Worm (Caenorhabditis elegans) whole organism, L4/young adult: Measurements from ENCODE around the gene tbc-16.

ENCODE experiments used
- W03F9.2 ChIP-seq: fragments of 150-350 bp; optimal IDR thresholded peaks from 2 replicates; lab custom pipeline; 2014; ENCODE audit warnings: missing biosample characterization, missing genetic modification characterization
- dao-5 ChIP-seq: sonication (generic microtip); optimal IDR thresholded peaks from 2 replicates; lab custom pipeline; 2016; ENCODE audit warnings: missing genotype, missing genetic modification characterization, moderate library complexity, missing compliant biosample characterization
- him-1 ChIP-seq: sonication (generic microtip); optimal IDR thresholded peaks from 2 replicates; lab custom pipeline; 2016; ENCODE audit warnings: missing genotype, missing genetic modification reagents, missing genetic modification characterization, missing compliant biosample characterization

Gene tbc-16

ce11 chrX:5897038-5897437 lies at the start of gene tbc-16:
TSS of gene tbc-16 (plus strand) at chrX:5897338.
- TF ChIP-seq W03F9.2 (tag; lab: Kevin White, UChicago) = no peak
- no peak for TF ChIP-seq him-1 (tag; lab: Kevin White, UChicago)
- TF ChIP-seq dao-5 (tag; lab: Kevin White, UChicago) = no peak

DNA sequence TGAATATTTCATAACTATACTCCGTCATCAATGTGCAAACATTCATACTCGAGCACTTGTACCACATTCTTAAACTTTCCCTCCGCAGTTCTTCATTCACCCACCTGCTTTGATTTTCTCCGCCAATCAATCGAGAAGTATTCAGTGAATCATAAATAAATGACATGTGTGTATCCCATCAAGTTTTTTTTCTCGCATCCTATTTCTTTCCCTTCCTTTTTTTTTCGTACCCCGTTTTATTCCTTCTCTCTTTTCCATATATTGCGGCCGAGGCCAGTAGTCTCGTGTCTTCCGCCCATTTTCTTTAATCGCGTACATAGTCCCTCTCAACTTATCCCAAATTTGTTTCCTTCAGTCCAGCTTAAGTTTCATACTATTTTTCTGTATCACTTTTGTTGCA lies 48.4 kb upstream of the tbc-16 start, which contains the start of gene atat-2:
Gene atat-2, plus strand, starts transcription at position 398 of the 400 bp plus-strand sequence.
- TF ChIP-seq him-1 (tag; lab: Kevin White, UChicago) (no peak), W03F9.2 (tag; lab: Kevin White, UChicago) (no peak), dao-5 (tag; lab: Kevin White, UChicago) (no peak)

DNA sequence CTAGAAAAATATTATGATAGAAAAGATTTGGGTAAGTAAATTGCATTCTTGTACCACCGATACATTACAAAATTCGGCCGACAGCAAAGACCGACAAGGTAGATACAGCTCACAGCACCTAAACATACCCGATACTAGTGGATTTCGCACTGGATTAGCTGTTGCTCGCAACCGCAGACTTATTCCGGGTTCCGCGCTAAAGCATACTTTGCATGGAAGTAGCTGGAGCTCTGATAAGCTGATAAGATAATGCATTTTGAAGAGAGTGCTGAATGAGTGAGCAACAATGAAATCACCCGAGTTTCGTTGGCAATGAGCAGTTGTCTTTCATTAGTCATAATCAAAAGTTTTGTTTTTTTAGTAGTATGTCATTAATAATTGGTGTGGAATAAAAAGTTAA lies 46.7 kb upstream of the tbc-16 start:
- no peak for TF ChIP-seq W03F9.2 (tag; lab: Kevin White, UChicago)
- TF ChIP-seq him-1 (tag; lab: Kevin White, UChicago) = no peak
- TF ChIP-seq dao-5 (tag; lab: Kevin White, UChicago) = no peak

- TF ChIP-seq W03F9.2 (tag; lab: Kevin White, UChicago) = no peak
- TF ChIP-seq him-1 (tag; lab: Kevin White, UChicago) = no peak
These were observed 45.0 kb upstream of the tbc-16 start for ce11 chrX:5852113-5852512.

- no peak for TF ChIP-seq him-1 (tag; lab: Kevin White, UChicago)
- TF ChIP-seq W03F9.2 (tag; lab: Kevin White, UChicago) = no peak
- no peak for TF ChIP-seq dao-5 (tag; lab: Kevin White, UChicago)
These were observed 43.0 kb upstream of the tbc-16 start, which contains the start of gene hog-1 for ce11 chrX:5854163-5854451. TSS of gene hog-1 (minus strand) at chrX:5854263.

DNA sequence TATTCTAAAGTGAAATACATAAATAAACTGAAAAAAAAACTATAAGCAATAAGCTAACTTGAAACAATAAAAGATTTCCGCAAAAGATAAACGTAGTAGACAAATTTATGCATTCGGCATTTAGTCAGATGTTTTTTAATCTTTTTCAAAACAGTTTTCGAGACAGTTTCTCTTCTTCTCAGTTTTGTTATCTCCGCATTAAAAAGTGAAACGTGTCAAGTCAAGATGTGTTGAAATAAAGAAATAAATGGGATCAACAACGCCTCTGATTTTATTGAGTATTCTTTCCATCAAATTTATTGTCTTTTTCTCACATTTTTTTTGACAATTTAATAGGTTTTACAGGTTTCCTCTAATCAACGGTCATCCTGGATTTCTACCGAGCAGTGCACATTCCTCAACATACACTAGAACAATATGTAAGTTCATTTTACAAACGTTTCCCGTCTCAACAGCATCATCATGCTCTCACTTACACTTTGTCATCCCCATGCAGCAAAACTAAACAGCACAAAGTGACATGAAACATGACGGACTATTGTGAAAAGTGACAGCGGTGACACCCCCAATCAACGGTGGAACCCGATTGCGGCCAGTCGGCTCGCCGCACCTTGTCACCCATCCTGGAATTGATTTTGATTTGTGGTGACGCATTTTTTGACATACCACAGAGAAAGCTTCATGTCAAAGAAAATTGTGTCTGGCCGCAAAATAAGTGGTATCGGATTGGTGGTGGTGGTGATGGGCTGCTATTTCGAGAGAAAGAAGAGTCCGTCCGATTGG lies 42.5 kb upstream of the tbc-16 start:
- TF ChIP-seq dao-5 (tag; lab: Kevin White, UChicago) (no peak), him-1 (tag; lab: Kevin White, UChicago) (no peak), W03F9.2 (tag; lab: Kevin White, UChicago) (no peak)

DNA sequence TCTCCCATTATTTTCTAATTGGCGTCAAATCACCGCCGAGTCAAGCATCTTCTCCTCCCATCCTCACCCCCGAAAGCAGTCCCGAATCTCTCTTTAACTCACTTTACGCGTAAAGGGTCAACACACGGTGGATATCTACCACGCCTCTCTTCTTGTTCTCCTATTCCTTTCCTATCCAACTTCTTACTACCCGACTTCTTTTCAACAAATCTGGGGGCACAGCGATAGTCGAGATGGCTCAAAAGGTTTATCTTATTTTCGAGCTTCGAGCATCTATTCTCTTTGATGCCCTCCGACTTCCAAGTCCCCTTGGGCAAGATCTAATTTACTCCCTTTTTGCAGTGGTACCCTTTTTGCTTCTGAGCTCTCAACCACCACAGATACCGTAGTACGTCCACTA lies 38.0 kb upstream of the tbc-16 start:
- no peak for TF ChIP-seq dao-5 (tag; lab: Kevin White, UChicago)
- TF ChIP-seq W03F9.2 (tag; lab: Kevin White, UChicago) = no peak
- TF ChIP-seq him-1 (tag; lab: Kevin White, UChicago) = no peak

- TF ChIP-seq him-1 (tag; lab: Kevin White, UChicago) = no peak
- TF ChIP-seq dao-5 (tag; lab: Kevin White, UChicago) = no peak
- no peak for TF ChIP-seq W03F9.2 (tag; lab: Kevin White, UChicago)
These were observed 34.7 kb upstream of the tbc-16 start, which contains the start of gene ctbp-1 for ce11 chrX:5862408-5862807. TSS of gene ctbp-1 (plus strand) at chrX:5862708.

ce11 chrX:5868030-5868429 lies 29.1 kb upstream of the tbc-16 start:
- no peak for TF ChIP-seq dao-5 (tag; lab: Kevin White, UChicago)
- no peak for TF ChIP-seq W03F9.2 (tag; lab: Kevin White, UChicago)
- no peak for TF ChIP-seq him-1 (tag; lab: Kevin White, UChicago)

ce11 chrX:5869603-5870002 lies 27.5 kb upstream of the tbc-16 start:
- TF ChIP-seq W03F9.2 (tag; lab: Kevin White, UChicago) (no peak), him-1 (tag; lab: Kevin White, UChicago) (no peak), dao-5 (tag; lab: Kevin White, UChicago) (no peak)

- TF ChIP-seq him-1 (tag; lab: Kevin White, UChicago) (no peak), W03F9.2 (tag; lab: Kevin White, UChicago) (no peak), dao-5 (tag; lab: Kevin White, UChicago) (no peak)
These were observed 25.0 kb upstream of the tbc-16 start for ce11 chrX:5872153-5872552.

ce11 chrX:5875567-5875966 lies 21.6 kb upstream of the tbc-16 start, which contains the start of gene F49E10.4:
TSS of gene F49E10.4 (plus strand) at chrX:5875867.
- TF ChIP-seq him-1 (tag; lab: Kevin White, UChicago) (no peak), W03F9.2 (tag; lab: Kevin White, UChicago) (no peak), dao-5 (tag; lab: Kevin White, UChicago) (no peak)

ce11 chrX:5877039-5877438 lies 20.1 kb upstream of the tbc-16 start:
- no peak for TF ChIP-seq him-1 (tag; lab: Kevin White, UChicago)
- no peak for TF ChIP-seq W03F9.2 (tag; lab: Kevin White, UChicago)
- TF ChIP-seq dao-5 (tag; lab: Kevin White, UChicago) = no peak

DNA sequence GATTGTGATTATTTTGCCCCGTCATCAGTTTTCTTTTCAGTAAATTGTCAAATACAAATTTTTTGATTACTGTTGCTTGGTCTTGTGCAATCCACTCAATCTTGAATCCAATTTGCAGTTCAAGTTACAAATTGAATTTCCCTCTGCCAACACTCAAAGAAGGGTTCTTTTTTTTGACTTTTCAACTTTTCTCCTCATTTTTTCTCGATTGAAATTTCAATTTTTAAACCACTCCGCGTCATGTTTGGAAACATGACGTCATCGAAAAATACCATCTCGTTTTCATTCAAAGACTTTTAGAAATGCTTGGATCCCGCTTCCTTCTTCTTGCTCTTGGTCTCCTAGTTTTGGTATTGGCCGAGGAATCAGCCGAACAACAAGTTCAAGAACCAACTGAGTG lies 11.6 kb upstream of the tbc-16 start, which contains the start of gene flp-7:
Gene flp-7, plus strand, starts transcription at position 301 of the 400 bp plus-strand sequence.
- no peak for TF ChIP-seq him-1 (tag; lab: Kevin White, UChicago)
- no peak for TF ChIP-seq dao-5 (tag; lab: Kevin White, UChicago)
- no peak for TF ChIP-seq W03F9.2 (tag; lab: Kevin White, UChicago)
